Fruit fly (Drosophila melanogaster): ENCODE data around the gene CG14937.

dm6 chr2L:11809823-11810222, 15.9 kb upstream of the CG14937 start:
- TF ChIP-seq Ets98B (GFP tag; IDR thresholded peaks at IDR 0.05) (no peak), D1 (tag; optimal IDR thresholded peaks at IDR 0.05) (no peak), CG12605 (GFP tag; IDR thresholded peaks at IDR 0.05) (no peak)

Measured in whole organism, pupa.